Fruit fly (Drosophila melanogaster): Measurements from ENCODE around the gene CG14397.

CG14397 gene

DNA sequence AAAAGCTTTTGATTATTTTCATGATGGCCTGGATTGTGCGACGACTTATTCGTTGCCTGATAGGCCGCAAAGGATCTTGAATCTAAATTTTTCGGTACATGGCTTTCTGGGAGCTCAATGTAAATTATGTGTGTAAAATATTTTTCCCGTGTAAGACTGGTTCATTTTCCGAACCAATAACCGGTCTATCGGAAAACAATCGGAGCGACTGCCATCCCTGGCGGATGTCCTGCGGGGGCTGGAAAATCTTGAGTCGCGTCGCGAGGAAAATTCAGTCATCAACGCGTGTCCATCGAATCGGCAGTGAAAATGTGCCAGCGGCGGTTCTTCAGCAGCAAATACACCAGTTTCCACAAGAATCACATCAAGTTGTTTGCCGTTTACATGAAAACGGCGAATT, 13.3 kb downstream of the CG14397 start, which contains the start of the genes CG46307 and Nhe2 (continued):
- no peak for TF ChIP-seq abd-A (tag; optimal IDR thresholded peaks at IDR 0.05)
- TF ChIP-seq Bteb2 (GFP tag; optimal IDR thresholded peaks at IDR 0.05) = no peak
- TF ChIP-seq dati (GFP tag; IDR thresholded peaks at IDR 0.05) = no peak
- no peak for TF ChIP-seq CG7372 (GFP tag; IDR thresholded peaks at IDR 0.05)
- no peak for TF ChIP-seq tup (GFP tag; optimal IDR thresholded peaks at IDR 0.05)
- peak; percentile 28; the same call in 1 of the 2 replicates for TF ChIP-seq onecut (GFP tag; IDR thresholded peaks at IDR 0.05)
- TF ChIP-seq CG11247 (GFP tag; IDR thresholded peaks at IDR 0.05) = no peak
- no peak for TF ChIP-seq HmgZ (tag; optimal IDR thresholded peaks at IDR 0.05)
- no peak for TF ChIP-seq CG3847 (GFP tag; IDR thresholded peaks at IDR 0.05)
- no peak for TF ChIP-seq NfI (GFP tag; optimal IDR thresholded peaks at IDR 0.05)
- no peak for TF ChIP-seq pho (GFP tag; optimal IDR thresholded peaks at IDR 0.05)
- TF ChIP-seq CG4707 (GFP tag; optimal IDR thresholded peaks at IDR 0.05) = no peak
- no peak for TF ChIP-seq CG15601 (tag; optimal IDR thresholded peaks at IDR 0.05)
- peak; percentile 59 for TF ChIP-seq pros (GFP tag; optimal IDR thresholded peaks at IDR 0.05)
- TF ChIP-seq CG7987 (GFP tag; optimal IDR thresholded peaks at IDR 0.05) = no peak
- no peak for TF ChIP-seq mld (GFP tag; IDR thresholded peaks at IDR 0.05; ENCODE audit: partially characterized antibody)
- TF ChIP-seq HHEX (GFP tag; optimal IDR thresholded peaks at IDR 0.05) = no peak
- TF ChIP-seq CG16813 (GFP tag; IDR thresholded peaks at IDR 0.05; ENCODE audit: partially characterized antibody) = peak; percentile 47; the same call in 2 of the 3 replicates
- no peak for TF ChIP-seq CG9727 (GFP tag; optimal IDR thresholded peaks at IDR 0.05)
- TF ChIP-seq sima (GFP tag; optimal IDR thresholded peaks at IDR 0.05) = no peak
- no peak for TF ChIP-seq twi (tag; optimal IDR thresholded peaks at IDR 0.05)
- TF ChIP-seq dpn (GFP tag; optimal IDR thresholded peaks at IDR 0.05) = no peak
- no peak for TF ChIP-seq sens-2 (GFP tag; IDR thresholded peaks at IDR 0.05)
- TF ChIP-seq CG3726 (GFP tag; IDR thresholded peaks at IDR 0.05) = no peak
- no peak for TF ChIP-seq esg (GFP tag; conservative IDR thresholded peaks at IDR 0.05)
- TF ChIP-seq Meics (GFP tag; optimal IDR thresholded peaks at IDR 0.05) = peak; percentile 1
- no peak for TF ChIP-seq Myb (GFP tag; optimal IDR thresholded peaks at IDR 0.05)
- TF ChIP-seq Hey (tag; optimal IDR thresholded peaks at IDR 0.05) = no peak
- no peak for TF ChIP-seq CG8359 (GFP tag; optimal IDR thresholded peaks at IDR 0.05; ENCODE audit: borderline replicate concordance)
- TF ChIP-seq lola (GFP tag; optimal IDR thresholded peaks at IDR 0.05) = no peak
- TF ChIP-seq hth (optimal IDR thresholded peaks at IDR 0.05) = no peak
- no peak for TF ChIP-seq CG11696 (GFP tag; IDR thresholded peaks at IDR 0.05)
- TF ChIP-seq Lpt (GFP tag; optimal IDR thresholded peaks at IDR 0.05) = no peak
- no peak for TF ChIP-seq CG32767 (GFP tag; IDR thresholded peaks at IDR 0.05)
- TF ChIP-seq kah (GFP tag; optimal IDR thresholded peaks at IDR 0.05) = no peak
- TF ChIP-seq eve (GFP tag; optimal IDR thresholded peaks at IDR 0.05) = no peak
- TF ChIP-seq emc (GFP tag; optimal IDR thresholded peaks at IDR 0.05) = no peak
- no peak for TF ChIP-seq CG14014 (GFP tag; IDR thresholded peaks at IDR 0.05)
- TF ChIP-seq gcm2 (GFP tag; optimal IDR thresholded peaks at IDR 0.05) = no peak
- TF ChIP-seq Atf6 (GFP tag; IDR thresholded peaks at IDR 0.05) = no peak
- no peak for TF ChIP-seq CG9932 (GFP tag; IDR thresholded peaks at IDR 0.05)
- no peak for TF ChIP-seq nmo (GFP tag; optimal IDR thresholded peaks at IDR 0.05)
- no peak for TF ChIP-seq cg (GFP tag; optimal IDR thresholded peaks at IDR 0.05)
- TF ChIP-seq CG8388 (GFP tag; optimal IDR thresholded peaks at IDR 0.05) = no peak
- no peak for TF ChIP-seq bigmax (GFP tag; optimal IDR thresholded peaks at IDR 0.05)
- no peak for TF ChIP-seq vfl (GFP tag; optimal IDR thresholded peaks at IDR 0.05)
- TF ChIP-seq CG2120 (GFP tag; optimal IDR thresholded peaks at IDR 0.05) = peak; percentile 21
- TF ChIP-seq zfh2 (GFP tag; optimal IDR thresholded peaks at IDR 0.05) = no peak
- TF ChIP-seq CG15073 (GFP tag; optimal IDR thresholded peaks at IDR 0.05) = no peak
- no peak; the same call in 1 of the 2 replicates for TF ChIP-seq Xrp1 (GFP tag; IDR thresholded peaks at IDR 0.05)
- no peak for TF ChIP-seq insv (GFP tag; optimal IDR thresholded peaks at IDR 0.05)
- TF ChIP-seq YL-1 (GFP tag; optimal IDR thresholded peaks at IDR 0.05) = peak; percentile 18

Measured in whole organism, embryonic.